Fruit fly (Drosophila melanogaster) whole organism, embryonic: ENCODE data around the gene Nsf2.

Experiments
- Ada2b ChIP-seq: fragments of 200-800 bp; sonication (Bioruptor generic); IDR thresholded peaks from 2 replicates; pipeline ENCODE4 v1.3.6; 2022; ENCODE audit warnings: missing biosample characterization, missing genetic modification characterization
- Bgb ChIP-seq: fragments of 200-800 bp; sonication (Bioruptor generic); IDR thresholded peaks from 2 replicates; pipeline ENCODE4 v1.3.6; 2022; ENCODE audit warnings: missing biosample characterization, missing genetic modification characterization; ENCODE audit not compliant: partially characterized antibody
- CG10147 ChIP-seq: fragments of 200-800 bp; sonication (Bioruptor generic); optimal IDR thresholded peaks from 2 replicates; lab custom pipeline; 2019; ENCODE audit warnings: missing biosample characterization, mild to moderate bottlenecking, missing genetic modification characterization, moderate library complexity
- CG11398 ChIP-seq: fragments of 200-800 bp; sonication (Bioruptor generic); optimal IDR thresholded peaks from 2 replicates; lab custom pipeline; 2016; ENCODE audit warnings: missing biosample characterization, missing genetic modification characterization
- CG11456 ChIP-seq: fragments of 200-800 bp; sonication (Bioruptor generic); IDR thresholded peaks from 3 replicates; pipeline ENCODE4 v1.3.6; 2022; ENCODE audit warnings: missing biosample characterization, missing genetic modification characterization
- CG12391 ChIP-seq: fragments of 200-800 bp; sonication (Bioruptor generic); optimal IDR thresholded peaks from 3 replicates; lab custom pipeline; 2018; ENCODE audit warnings: missing biosample characterization, mild to moderate bottlenecking, missing genetic modification characterization, moderate library complexity
- CG14014 ChIP-seq: fragments of 200-800 bp; sonication (Bioruptor generic); IDR thresholded peaks from 2 replicates; pipeline ENCODE4 v1.3.6; 2022; ENCODE audit warnings: missing biosample characterization, missing genetic modification characterization
- CG17612 ChIP-seq: fragments of 200-800 bp; sonication (Bioruptor generic); IDR thresholded peaks from 2 replicates; pipeline ENCODE4 v1.3.6; 2022; ENCODE audit warnings: missing biosample characterization, missing genetic modification characterization
- CG2199 ChIP-seq: fragments of 200-800 bp; sonication (Bioruptor generic); IDR thresholded peaks from 3 replicates; pipeline ENCODE4 v1.3.6; 2022; ENCODE audit warnings: missing biosample characterization, missing genetic modification characterization
- CG31388 ChIP-seq: fragments of 200-800 bp; sonication (Bioruptor generic); optimal IDR thresholded peaks from 2 replicates; lab custom pipeline; 2016; ENCODE audit warnings: missing biosample characterization, missing genetic modification characterization
- CG3163 ChIP-seq: fragments of 200-800 bp; sonication (Bioruptor generic); optimal IDR thresholded peaks from 3 replicates; lab custom pipeline; 2016; ENCODE audit warnings: missing biosample characterization, missing genetic modification characterization
- CG3407 ChIP-seq: fragments of 200-800 bp; sonication (Bioruptor generic); optimal IDR thresholded peaks from 2 replicates; lab custom pipeline; 2018; ENCODE audit warnings: missing biosample characterization, mild to moderate bottlenecking, missing genetic modification characterization
- CG34422 ChIP-seq: fragments of 200-800 bp; sonication (Bioruptor generic); IDR thresholded peaks from 3 replicates; pipeline ENCODE4 v1.3.6; 2022; ENCODE audit warnings: missing biosample characterization, missing genetic modification characterization
- CG3995 ChIP-seq: fragments of 200-800 bp; sonication (Bioruptor generic); optimal IDR thresholded peaks from 3 replicates; lab custom pipeline; 2016; ENCODE audit warnings: missing biosample characterization, missing genetic modification characterization
- CG4617 ChIP-seq: fragments of 200-800 bp; sonication (Bioruptor generic); optimal IDR thresholded peaks from 3 replicates; lab custom pipeline; 2016; ENCODE audit warnings: missing biosample characterization, missing genetic modification characterization, borderline replicate concordance
- CG9215 ChIP-seq: fragments of 200-800 bp; sonication (Bioruptor generic); IDR thresholded peaks from 2 replicates; pipeline ENCODE4 v1.3.6; 2022; ENCODE audit warnings: missing biosample characterization, missing genetic modification characterization
- CG9797 ChIP-seq: fragments of 200-800 bp; sonication (Bioruptor generic); optimal IDR thresholded peaks from 3 replicates; lab custom pipeline; 2018; ENCODE audit warnings: missing biosample characterization, mild to moderate bottlenecking, missing genetic modification characterization
- CoRest ChIP-seq: fragments of 200-800 bp; sonication (Bioruptor generic); optimal IDR thresholded peaks from 3 replicates; lab custom pipeline; 2018; ENCODE audit warnings: missing biosample characterization, mild to moderate bottlenecking, missing genetic modification characterization, moderate library complexity
- CrebB ChIP-seq: fragments of 200-800 bp; sonication (Bioruptor generic); optimal IDR thresholded peaks from 3 replicates; lab custom pipeline; 2018; ENCODE audit warnings: missing biosample characterization, mild to moderate bottlenecking, missing genetic modification characterization
- Dad ChIP-seq: fragments of 200-800 bp; sonication (Bioruptor generic); optimal IDR thresholded peaks from 3 replicates; lab custom pipeline; 2016; ENCODE audit warnings: missing biosample characterization, missing genetic modification characterization
- Dip3 ChIP-seq: fragments of 200-800 bp; sonication (Bioruptor generic); optimal IDR thresholded peaks from 3 replicates; lab custom pipeline; 2016; ENCODE audit warnings: missing biosample characterization, missing genetic modification characterization
- Fer3 ChIP-seq: fragments of 200-800 bp; sonication (Bioruptor generic); optimal IDR thresholded peaks from 2 replicates; lab custom pipeline; 2018; ENCODE audit warnings: missing biosample characterization, mild to moderate bottlenecking, missing genetic modification characterization, moderate library complexity
- Hmx ChIP-seq: fragments of 200-800 bp; sonication (Bioruptor generic); optimal IDR thresholded peaks from 2 replicates; lab custom pipeline; 2016; ENCODE audit warnings: missing biosample characterization, missing genetic modification characterization
- Kr ChIP-seq: fragments of 200-800 bp; sonication (Bioruptor generic); optimal IDR thresholded peaks from 2 replicates; lab custom pipeline; 2017; ENCODE audit warnings: missing biosample characterization, mild to moderate bottlenecking, missing genetic modification characterization
- MESR4 ChIP-seq: fragments of 200-800 bp; sonication (Bioruptor generic); optimal IDR thresholded peaks from 2 replicates; lab custom pipeline; 2018; ENCODE audit warnings: missing biosample characterization, mild to moderate bottlenecking, missing genetic modification characterization, moderate library complexity
- NC2α ChIP-seq: fragments of 200-800 bp; sonication (Bioruptor generic); optimal IDR thresholded peaks from 2 replicates; lab custom pipeline; 2016; ENCODE audit warnings: missing biosample characterization, missing genetic modification characterization
- Nf-YA ChIP-seq: fragments of 200-800 bp; sonication (Bioruptor generic); IDR thresholded peaks from 2 replicates; pipeline ENCODE4 v1.3.6; 2022; ENCODE audit warnings: missing biosample characterization, missing genetic modification characterization
- Ravus ChIP-seq: fragments of 200-800 bp; sonication (Bioruptor generic); IDR thresholded peaks from 2 replicates; pipeline ENCODE4 v1.3.6; 2022; ENCODE audit warnings: missing biosample characterization, missing genetic modification characterization
- Sin3A ChIP-seq: fragments of >200 bp; optimal IDR thresholded peaks from 2 replicates; lab custom pipeline; 2018
- Ssrp ChIP-seq: fragments of 200-800 bp; sonication (Bioruptor generic); optimal IDR thresholded peaks from 2 replicates; lab custom pipeline; 2018; ENCODE audit warnings: missing biosample characterization, mild to moderate bottlenecking, missing genetic modification characterization, moderate library complexity
- Vsx1 ChIP-seq: fragments of 200-800 bp; sonication (Bioruptor generic); optimal IDR thresholded peaks from 2 replicates; lab custom pipeline; 2017; ENCODE audit warnings: missing biosample characterization, mild to moderate bottlenecking, missing genetic modification characterization, missing genetic modification reagents
- Xbp1 ChIP-seq: fragments of 200-800 bp; sonication (Bioruptor generic); optimal IDR thresholded peaks from 3 replicates; lab custom pipeline; 2016; ENCODE audit warnings: missing biosample characterization, mild to moderate bottlenecking, missing genetic modification characterization
- ase ChIP-seq: fragments of 200-800 bp; sonication (Bioruptor generic); IDR thresholded peaks from 3 replicates; pipeline ENCODE4 v1.3.6; 2022; ENCODE audit warnings: missing biosample characterization, missing genetic modification characterization
- az2 ChIP-seq: fragments of 200-800 bp; sonication (Bioruptor generic); optimal IDR thresholded peaks from 3 replicates; lab custom pipeline; 2016; ENCODE audit warnings: missing biosample characterization, missing genetic modification characterization
- dimm ChIP-seq: fragments of 200-800 bp; sonication (Bioruptor generic); IDR thresholded peaks from 2 replicates; pipeline ENCODE4 v1.3.6; 2022; ENCODE audit warnings: missing biosample characterization, missing genetic modification characterization
- dmrt99B ChIP-seq: fragments of 200-800 bp; sonication (Bioruptor generic); optimal IDR thresholded peaks from 2 replicates; lab custom pipeline; 2018; ENCODE audit warnings: missing biosample characterization, mild to moderate bottlenecking, missing genetic modification characterization, moderate library complexity
- emc ChIP-seq: fragments of 200-800 bp; sonication (Bioruptor generic); optimal IDR thresholded peaks from 2 replicates; lab custom pipeline; 2016; ENCODE audit warnings: missing biosample characterization, missing genetic modification characterization
- gfzf ChIP-seq: fragments of 200-800 bp; sonication (Bioruptor generic); optimal IDR thresholded peaks from 2 replicates; lab custom pipeline; 2016; ENCODE audit warnings: missing biosample characterization, mild to moderate bottlenecking, missing genetic modification characterization, moderate library complexity
- gro ChIP-seq: fragments of 200-800 bp; sonication (Bioruptor generic); optimal IDR thresholded peaks from 2 replicates; lab custom pipeline; 2016; ENCODE audit warnings: missing biosample characterization, missing genetic modification characterization
- gsb ChIP-seq: fragments of 200-800 bp; sonication (Bioruptor generic); IDR thresholded peaks from 2 replicates; pipeline ENCODE4 v1.3.6; 2022; ENCODE audit warnings: missing biosample characterization, missing genetic modification characterization
- kah ChIP-seq: fragments of 200-800 bp; sonication (Bioruptor generic); optimal IDR thresholded peaks from 2 replicates; lab custom pipeline; 2018; ENCODE audit warnings: missing biosample characterization, mild to moderate bottlenecking, missing genetic modification characterization
- kay ChIP-seq: fragments of 200-800 bp; sonication (Bioruptor generic); optimal IDR thresholded peaks from 2 replicates; lab custom pipeline; 2016; ENCODE audit warnings: missing biosample characterization, missing genetic modification characterization
- lab ChIP-seq: fragments of 200-800 bp; sonication (Bioruptor generic); optimal IDR thresholded peaks from 3 replicates; lab custom pipeline; 2017; ENCODE audit warnings: missing biosample characterization, missing genetic modification characterization, mild to moderate bottlenecking, moderate library complexity, missing genetic modification reagents
- mam ChIP-seq: fragments of 200-800 bp; sonication (Bioruptor generic); optimal IDR thresholded peaks from 3 replicates; lab custom pipeline; 2016; ENCODE audit warnings: missing biosample characterization, missing genetic modification characterization
- nmo ChIP-seq: fragments of 200-800 bp; sonication (Bioruptor generic); optimal IDR thresholded peaks from 2 replicates; lab custom pipeline; 2018; ENCODE audit warnings: missing biosample characterization, mild to moderate bottlenecking, missing genetic modification characterization, moderate library complexity
- pb ChIP-seq: fragments of 200-800 bp; sonication (Bioruptor generic); optimal IDR thresholded peaks from 3 replicates; lab custom pipeline; 2016; ENCODE audit warnings: missing biosample characterization, missing genetic modification characterization
- slou ChIP-seq: fragments of 200-800 bp; sonication (Bioruptor generic); optimal IDR thresholded peaks from 3 replicates; lab custom pipeline; 2016; ENCODE audit warnings: missing biosample characterization, missing genetic modification characterization
- sob ChIP-seq: fragments of 200-800 bp; sonication (Bioruptor generic); IDR thresholded peaks from 2 replicates; pipeline ENCODE4 v1.3.6; 2022; ENCODE audit warnings: missing biosample characterization, missing genetic modification characterization
- tio ChIP-seq: fragments of 200-800 bp; sonication (Bioruptor generic); optimal IDR thresholded peaks from 2 replicates; lab custom pipeline; 2017; ENCODE audit warnings: missing biosample characterization, missing genetic modification characterization, inconsistent platforms
- tup ChIP-seq: fragments of 200-800 bp; sonication (Bioruptor generic); optimal IDR thresholded peaks from 2 replicates; lab custom pipeline; 2016; ENCODE audit warnings: missing biosample characterization, mild to moderate bottlenecking, missing genetic modification characterization, moderate library complexity
- twi ChIP-seq: fragments of 200-800 bp; optimal IDR thresholded peaks from 2 replicates; lab custom pipeline; 2019; ENCODE audit warnings: missing biosample characterization, mild to moderate bottlenecking, missing genetic modification characterization, moderate library complexity
- zen ChIP-seq: fragments of 200-800 bp; sonication (Bioruptor generic); optimal IDR thresholded peaks from 3 replicates; lab custom pipeline; 2018; ENCODE audit warnings: missing biosample characterization, mild to moderate bottlenecking, missing genetic modification characterization, moderate library complexity

The Nsf2 gene

DNA sequence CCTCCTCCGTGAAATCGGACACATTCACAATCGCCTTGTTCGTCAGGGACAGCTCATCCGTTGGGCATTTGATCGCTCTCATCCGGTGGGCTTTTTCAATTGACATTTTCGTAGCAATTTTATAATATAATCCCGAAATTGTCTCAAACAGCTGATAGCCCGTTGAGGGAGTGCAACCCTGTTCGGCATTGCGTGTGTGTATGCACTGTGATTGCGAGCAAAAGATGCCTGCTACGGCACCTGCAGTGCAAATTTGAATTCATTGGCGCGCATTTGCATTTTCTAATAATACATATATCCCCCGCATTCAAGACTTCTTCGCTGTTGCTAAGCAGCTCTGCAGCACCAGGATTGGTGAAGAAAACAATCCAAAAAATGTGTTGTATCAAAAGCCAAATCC, at the start of gene Nsf2 (continued):
- no peak for TF ChIP-seq tup (GFP tag; lab: Kevin White, UChicago)
- no peak for TF ChIP-seq NC2α (GFP tag; lab: Kevin White, UChicago)
- TF ChIP-seq dmrt99B (tag; lab: Kevin White, UChicago), result no peak
- no peak for TF ChIP-seq pb (GFP tag; lab: Kevin White, UChicago)
- TF ChIP-seq tio, result no peak
- TF ChIP-seq Nf-YA (GFP tag; lab: Robert Waterston, UW), result no peak
- TF ChIP-seq kah, result no peak
- TF ChIP-seq gsb (GFP tag; lab: Robert Waterston, UW), result no peak
- peak; percentile 73; the same call in 2 of the 3 replicates for TF ChIP-seq CG34422 (GFP tag; lab: Robert Waterston, UW)
- TF ChIP-seq Ravus (GFP tag; lab: Robert Waterston, UW), result no peak
- no peak for TF ChIP-seq CG3407
- TF ChIP-seq Vsx1 (GFP tag; lab: Kevin White, UChicago), result no peak
- TF ChIP-seq Dad (GFP tag; lab: Kevin White, UChicago), result no peak
- TF ChIP-seq MESR4, result peak; percentile 94
- TF ChIP-seq CG9797 (GFP tag; lab: Kevin White, UChicago), result peak; percentile 57
- no peak for TF ChIP-seq Ada2b
- TF ChIP-seq CrebB (tag; lab: Kevin White, UChicago), result no peak
- TF ChIP-seq lab (GFP tag; lab: Kevin White, UChicago), result no peak
- TF ChIP-seq CG17612 (GFP tag; lab: Robert Waterston, UW), result no peak
- peak; percentile 8 for TF ChIP-seq CG12391 (tag; lab: Kevin White, UChicago)
- no peak for TF ChIP-seq CG11456 (GFP tag; lab: Robert Waterston, UW)
- TF ChIP-seq CG10147, result no peak
- TF ChIP-seq sob (GFP tag; lab: Robert Waterston, UW), result peak; percentile 45; the same call in 1 of the 2 replicates
- no peak for TF ChIP-seq mam (GFP tag; lab: Kevin White, UChicago)
- TF ChIP-seq CG3163, result no peak
- TF ChIP-seq CG2199 (GFP tag; lab: Robert Waterston, UW), result 0 out of 3 replicates have a peak, but pooled peaks have one; percentile 52
- TF ChIP-seq ase, result no peak
- peak; percentile 32; the same call in 1 of the 2 replicates for TF ChIP-seq Bgb (GFP tag; lab: Robert Waterston, UW)
- no peak for TF ChIP-seq CG14014 (GFP tag; lab: Robert Waterston, UW)
- peak; percentile 38 for TF ChIP-seq Sin3A
- TF ChIP-seq CG31388 (GFP tag; lab: Kevin White, UChicago), result no peak
- TF ChIP-seq nmo, result peak; percentile 46
- TF ChIP-seq twi (tag; lab: Kevin White, UChicago), result no peak
- TF ChIP-seq gfzf, result peak; percentile 58
- no peak for TF ChIP-seq kay (GFP tag; lab: Kevin White, UChicago)
- no peak for TF ChIP-seq dimm (GFP tag; lab: Robert Waterston, UW)
- TF ChIP-seq zen (tag; lab: Kevin White, UChicago), result peak; percentile 12
- peak; percentile 18 for TF ChIP-seq Xbp1 (GFP tag; lab: Kevin White, UChicago)
- no peak for TF ChIP-seq Hmx (GFP tag; lab: Kevin White, UChicago)
- no peak for TF ChIP-seq CG11398 (GFP tag; lab: Kevin White, UChicago)
- peak; percentile 27 for TF ChIP-seq CoRest (tag; lab: Kevin White, UChicago)
- TF ChIP-seq az2, result no peak
- TF ChIP-seq CG4617 (GFP tag; lab: Kevin White, UChicago), result peak; percentile 86
- no peak for TF ChIP-seq CG9215 (GFP tag; lab: Robert Waterston, UW)
- TF ChIP-seq emc (GFP tag; lab: Kevin White, UChicago), result no peak
- TF ChIP-seq Fer3 (tag; lab: Kevin White, UChicago), result no peak
- peak; percentile 31 for TF ChIP-seq gro
- no peak for TF ChIP-seq Kr (GFP tag; lab: Kevin White, UChicago)
- TF ChIP-seq slou (GFP tag; lab: Kevin White, UChicago), result no peak
- TF ChIP-seq Ssrp (tag; lab: Kevin White, UChicago), result no peak
- no peak for TF ChIP-seq CG3995 (GFP tag; lab: Kevin White, UChicago)
- TF ChIP-seq Dip3 (GFP tag; lab: Kevin White, UChicago), result no peak
